Worm (Caenorhabditis elegans) whole organism, dauer: ENCODE data around the gene lin-42.

ENCODE experiments used
- unc-62 ChIP-seq: sonication (generic microtip); optimal IDR thresholded peaks from 2 replicates; lab custom pipeline; 2017; ENCODE audit warnings: missing biosample characterization, missing genetic modification reagents, missing genetic modification characterization

Gene lin-42

ce11 chrII:1196129-1196528 lies 56.0 kb downstream of the lin-42 start:
- TF ChIP-seq unc-62 (GFP tag; lab: Kevin White, UChicago) = no peak

DNA sequence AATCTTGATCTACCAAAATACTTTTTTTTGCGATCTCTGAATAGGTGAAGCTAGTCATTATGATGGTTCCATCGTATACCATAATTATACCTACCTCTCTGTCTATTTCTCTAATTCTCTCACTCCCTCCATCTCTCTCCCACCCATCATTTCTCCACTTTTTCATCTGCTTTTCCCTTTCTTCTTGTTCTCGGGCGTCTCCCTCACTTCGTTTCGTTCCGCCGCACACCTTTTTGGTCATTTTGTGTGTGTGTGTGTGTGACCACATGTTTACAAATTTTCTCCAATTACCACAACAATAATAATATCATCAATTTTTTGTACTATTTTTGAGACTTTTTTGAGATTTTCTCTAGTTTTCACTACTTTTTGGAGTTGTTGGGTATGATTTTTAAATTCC lies 60.3 kb downstream of the lin-42 start:
- no peak for TF ChIP-seq unc-62 (GFP tag; lab: Kevin White, UChicago)

DNA sequence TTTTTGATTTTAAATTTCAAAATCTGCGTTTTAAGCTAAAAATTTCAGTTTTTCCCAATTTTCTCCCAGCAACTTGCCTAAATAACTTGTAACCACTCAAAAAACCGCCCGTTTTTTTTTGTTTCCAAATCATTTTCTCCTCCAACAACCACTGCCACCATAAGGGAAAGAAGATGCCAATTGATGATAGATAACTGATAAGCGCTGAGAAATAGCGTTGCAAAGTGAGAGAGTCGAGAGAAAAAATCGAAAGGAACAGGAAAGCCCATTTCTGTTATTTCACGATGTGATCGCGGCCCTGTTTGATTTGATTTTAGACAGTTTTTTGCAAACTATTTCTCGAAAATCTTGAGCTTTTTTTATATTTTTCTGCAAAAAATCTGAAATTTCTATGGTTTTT lies 62.5 kb downstream of the lin-42 start:
- TF ChIP-seq unc-62 (GFP tag; lab: Kevin White, UChicago) = no peak

ce11 chrII:1188137-1188536 lies 64.0 kb downstream of the lin-42 start:
- no peak for TF ChIP-seq unc-62 (GFP tag; lab: Kevin White, UChicago)
